Fruit fly (Drosophila melanogaster): ENCODE measurements around the gene CG17652.

Gene CG17652

dm6 chr2L:1728620-1728944, 3.6 kb downstream of the CG17652 start, which contains the start of gene Rrp40:
Gene Rrp40, plus strand, starts transcription at chr2L:1728732.
- TF ChIP-seq h (optimal IDR thresholded peaks at IDR 0.05) = no peak
- TF ChIP-seq Sin3A (optimal IDR thresholded peaks at IDR 0.05) = no peak
- no peak for TF ChIP-seq psq (optimal IDR thresholded peaks at IDR 0.05)
- TF ChIP-seq Myc (optimal IDR thresholded peaks at IDR 0.05) = no peak
- no peak for TF ChIP-seq ttk (optimal IDR thresholded peaks at IDR 0.05)

DNA sequence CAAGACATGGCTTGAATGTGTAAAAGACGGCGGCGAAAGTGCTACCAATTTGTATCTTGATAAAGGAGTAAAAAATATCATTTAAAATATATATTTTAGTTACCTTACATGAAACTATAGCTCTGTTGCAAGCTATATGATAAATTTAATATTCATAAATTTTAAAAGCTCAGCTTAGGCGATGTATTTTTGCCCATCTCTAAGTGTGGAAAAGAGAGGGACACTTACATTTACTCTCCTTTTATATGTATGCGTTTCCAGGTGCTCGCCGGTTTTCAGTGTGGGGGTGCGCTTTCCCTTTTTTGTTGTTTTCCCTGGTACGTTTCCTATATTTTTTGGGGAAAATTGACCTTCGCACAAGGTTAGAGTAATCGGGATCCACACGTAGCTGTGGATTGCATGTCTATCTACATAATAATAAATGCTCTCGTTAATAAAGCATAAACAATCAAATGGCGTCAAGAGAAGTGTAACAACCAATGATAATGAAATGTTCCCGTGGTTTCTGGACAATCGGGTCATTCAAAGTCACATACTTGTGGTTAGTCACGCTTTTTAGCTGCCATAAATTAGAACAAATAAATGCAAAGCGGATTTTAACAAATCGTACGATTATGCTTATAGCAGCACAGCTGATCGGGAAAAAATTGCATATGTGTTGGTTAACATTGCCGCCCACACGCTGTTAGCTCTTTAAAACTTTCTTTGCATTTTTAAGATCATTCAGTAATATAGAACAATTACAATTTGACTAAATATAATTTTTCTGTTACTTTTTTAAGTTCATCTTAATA, 4.1 kb downstream of the CG17652 start:
- TF ChIP-seq psq (optimal IDR thresholded peaks at IDR 0.05) (no peak), h (optimal IDR thresholded peaks at IDR 0.05) (no peak), Myc (optimal IDR thresholded peaks at IDR 0.05) (no peak), ttk (optimal IDR thresholded peaks at IDR 0.05) (no peak), Sin3A (optimal IDR thresholded peaks at IDR 0.05) (no peak), insv (optimal IDR thresholded peaks at IDR 0.05) (no peak)

- no peak for TF ChIP-seq h (optimal IDR thresholded peaks at IDR 0.05)
Observed at dm6 chr2L:1727162-1727825, 4.9 kb downstream of the CG17652 start.

DNA sequence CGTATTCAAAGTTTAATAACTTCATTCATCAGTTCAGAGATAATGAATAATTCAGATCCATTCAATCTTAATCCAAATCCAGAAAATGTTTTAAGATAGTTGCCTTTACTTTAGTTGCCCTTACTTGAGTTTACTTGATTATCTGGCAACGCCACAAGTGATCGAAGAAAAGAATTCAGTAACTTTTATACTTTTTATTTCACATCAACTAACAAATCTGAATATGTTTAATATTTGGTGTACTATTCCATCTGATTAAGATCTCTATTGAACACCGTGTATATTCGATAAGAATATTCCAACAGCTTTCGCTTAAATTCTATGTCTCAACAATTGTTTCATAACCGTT, 7.6 kb downstream of the CG17652 start:
- no peak for TF ChIP-seq psq (optimal IDR thresholded peaks at IDR 0.05)
- TF ChIP-seq h (optimal IDR thresholded peaks at IDR 0.05) = no peak
- TF ChIP-seq Sin3A (optimal IDR thresholded peaks at IDR 0.05) = no peak
- no peak for TF ChIP-seq ttk (optimal IDR thresholded peaks at IDR 0.05)
- no peak for TF ChIP-seq Myc (optimal IDR thresholded peaks at IDR 0.05)
- no peak for TF ChIP-seq insv (optimal IDR thresholded peaks at IDR 0.05)

DNA sequence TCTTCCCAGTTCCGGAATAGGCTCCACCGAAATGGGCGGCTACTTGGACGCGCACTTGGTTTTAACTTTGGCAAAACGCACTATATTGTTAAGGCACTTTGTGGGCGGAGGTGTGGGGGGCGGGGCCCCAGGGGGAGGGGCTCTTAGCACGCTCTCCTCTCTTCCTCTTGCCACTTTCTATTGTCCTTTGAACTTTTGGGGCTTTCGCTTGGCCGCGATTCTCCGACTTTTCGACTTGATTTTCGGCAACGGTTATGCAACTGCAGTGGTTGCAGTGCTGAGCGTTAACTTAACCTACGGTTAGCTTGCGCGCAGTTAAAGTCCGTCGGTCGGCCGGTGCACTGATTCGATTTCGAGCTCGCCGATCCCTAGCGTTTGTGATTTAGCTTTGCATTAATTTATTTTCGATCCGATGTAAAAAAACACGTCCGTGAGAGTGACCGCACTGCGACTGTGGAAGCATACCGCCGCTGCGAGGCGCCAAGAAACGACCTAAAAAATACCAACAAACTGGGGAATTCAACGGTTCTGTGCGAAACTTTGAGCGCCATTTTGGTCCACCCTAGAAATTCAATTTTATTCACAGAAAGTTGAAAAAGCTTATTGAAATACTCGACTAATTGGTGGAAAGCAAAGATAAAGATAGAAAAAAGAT, 8.1 kb downstream of the CG17652 start, which contains the start of gene Rim2:
TSS of gene Rim2 (minus strand) at position 452 of the 655 bp plus-strand sequence.
- TF ChIP-seq Myc (optimal IDR thresholded peaks at IDR 0.05) = no peak

- TF ChIP-seq ttk (optimal IDR thresholded peaks at IDR 0.05) (no peak), h (optimal IDR thresholded peaks at IDR 0.05) (no peak), insv (optimal IDR thresholded peaks at IDR 0.05) (no peak), Sin3A (optimal IDR thresholded peaks at IDR 0.05) (no peak), psq (optimal IDR thresholded peaks at IDR 0.05) (no peak), Myc (optimal IDR thresholded peaks at IDR 0.05) (no peak)
Observed at dm6 chr2L:1723135-1723936, 8.8 kb downstream of the CG17652 start.

DNA sequence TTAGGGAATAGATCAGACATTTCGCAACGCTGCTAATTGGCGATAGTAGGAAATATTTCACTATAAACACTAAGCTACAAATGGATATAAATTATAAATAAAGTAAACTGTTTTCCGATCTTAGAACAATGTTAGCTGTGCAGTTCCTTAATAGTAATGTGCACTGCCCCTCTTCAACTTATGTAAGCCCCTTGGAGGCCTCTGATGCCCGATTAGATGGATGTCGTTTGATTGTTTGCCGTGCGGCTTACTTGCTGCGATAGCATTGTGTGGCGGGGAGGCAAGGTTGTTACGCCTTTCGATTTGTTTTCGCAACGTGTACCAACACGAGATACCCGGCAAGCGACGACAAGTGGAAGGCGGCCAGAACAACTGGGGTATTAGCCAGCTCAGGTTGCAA, 9.9 kb downstream of the CG17652 start:
- no peak for TF ChIP-seq h (optimal IDR thresholded peaks at IDR 0.05)

dm6 chr2L:1720846-1721506, 11.2 kb downstream of the CG17652 start:
- TF ChIP-seq Myc (optimal IDR thresholded peaks at IDR 0.05) = no peak
- TF ChIP-seq h (optimal IDR thresholded peaks at IDR 0.05) = no peak
- TF ChIP-seq Sin3A (optimal IDR thresholded peaks at IDR 0.05) = no peak
- TF ChIP-seq psq (optimal IDR thresholded peaks at IDR 0.05) = no peak
- TF ChIP-seq ttk (optimal IDR thresholded peaks at IDR 0.05) = no peak
- TF ChIP-seq insv (optimal IDR thresholded peaks at IDR 0.05) = no peak

dm6 chr2L:1719971-1720370, 12.2 kb downstream of the CG17652 start:
- TF ChIP-seq Sin3A (optimal IDR thresholded peaks at IDR 0.05) (no peak), psq (optimal IDR thresholded peaks at IDR 0.05) (no peak), insv (optimal IDR thresholded peaks at IDR 0.05) (no peak), Myc (optimal IDR thresholded peaks at IDR 0.05) (no peak), h (optimal IDR thresholded peaks at IDR 0.05) (no peak), ttk (optimal IDR thresholded peaks at IDR 0.05) (no peak)

dm6 chr2L:1717247-1717646, 14.9 kb downstream of the CG17652 start:
- TF ChIP-seq Myc (optimal IDR thresholded peaks at IDR 0.05) (no peak), ttk (optimal IDR thresholded peaks at IDR 0.05) (no peak), insv (optimal IDR thresholded peaks at IDR 0.05) (no peak), Sin3A (optimal IDR thresholded peaks at IDR 0.05) (no peak), h (optimal IDR thresholded peaks at IDR 0.05) (no peak), psq (optimal IDR thresholded peaks at IDR 0.05) (no peak)

DNA sequence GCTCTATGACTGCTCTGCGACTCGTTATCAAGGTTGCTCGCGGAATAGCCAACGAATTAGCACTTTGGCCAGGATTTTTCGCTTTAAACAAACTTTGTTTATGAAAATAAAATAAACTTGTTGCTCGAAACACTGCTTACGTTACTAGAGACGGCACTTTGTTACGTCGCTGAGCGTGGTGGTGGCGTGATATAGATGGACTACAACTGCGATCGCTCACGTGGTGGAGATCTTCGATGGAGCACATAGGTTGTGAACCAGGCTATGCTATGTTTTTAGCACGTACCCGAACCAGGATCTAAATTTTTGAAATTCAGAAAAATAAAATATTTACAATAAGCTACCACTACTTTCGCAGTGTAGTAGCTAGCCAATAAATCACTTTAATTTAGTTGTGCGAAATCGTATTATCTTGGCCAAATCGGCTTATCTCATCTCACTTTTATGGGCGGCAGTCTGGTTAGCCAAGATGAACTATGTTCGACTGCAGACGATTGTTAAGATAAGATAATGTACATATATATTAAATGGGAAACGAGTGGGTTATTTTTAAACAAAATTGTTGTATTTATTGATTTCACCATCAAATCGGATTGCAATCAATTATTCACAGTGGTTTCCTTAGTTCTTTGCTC, 16.3 kb downstream of the CG17652 start, which contains the start of gene frtz:
TSS of gene frtz (minus strand) at position 153 of the 635 bp plus-strand sequence.
- TF ChIP-seq Sin3A (optimal IDR thresholded peaks at IDR 0.05) = no peak

DNA sequence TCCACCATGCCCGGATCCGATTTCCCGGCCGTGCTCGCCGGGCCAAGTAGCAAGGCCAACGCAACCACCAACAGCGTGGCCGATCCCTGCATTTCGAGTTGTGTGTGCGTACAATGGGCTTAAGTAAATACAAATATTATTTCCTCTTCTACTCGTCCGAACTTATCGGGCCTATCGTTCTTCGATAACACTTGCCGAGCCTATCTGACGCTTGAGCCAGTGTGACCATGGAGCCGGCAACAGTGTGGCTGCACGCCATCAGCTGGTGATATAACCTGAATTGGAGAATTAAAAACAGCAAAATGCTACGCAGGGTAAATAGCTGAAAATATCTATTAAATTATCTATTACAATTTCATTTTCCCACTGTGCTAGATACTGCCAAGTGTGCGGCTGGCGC, 21.9 kb downstream of the CG17652 start, which contains the start of the genes CG17660 and mRpL48:
TSS of gene CG17660 (minus strand) at position 198 of the 400 bp plus-strand sequence.
TSS of gene mRpL48 (plus strand) at position 239 of the 400 bp plus-strand sequence.
- TF ChIP-seq insv (optimal IDR thresholded peaks at IDR 0.05) (no peak), psq (optimal IDR thresholded peaks at IDR 0.05) (no peak), Sin3A (optimal IDR thresholded peaks at IDR 0.05) (no peak), ttk (optimal IDR thresholded peaks at IDR 0.05) (no peak), h (optimal IDR thresholded peaks at IDR 0.05) (no peak), Myc (optimal IDR thresholded peaks at IDR 0.05) (no peak)
